Worm (Caenorhabditis elegans): ENCODE results near the gene fbxa-126.

DNA sequence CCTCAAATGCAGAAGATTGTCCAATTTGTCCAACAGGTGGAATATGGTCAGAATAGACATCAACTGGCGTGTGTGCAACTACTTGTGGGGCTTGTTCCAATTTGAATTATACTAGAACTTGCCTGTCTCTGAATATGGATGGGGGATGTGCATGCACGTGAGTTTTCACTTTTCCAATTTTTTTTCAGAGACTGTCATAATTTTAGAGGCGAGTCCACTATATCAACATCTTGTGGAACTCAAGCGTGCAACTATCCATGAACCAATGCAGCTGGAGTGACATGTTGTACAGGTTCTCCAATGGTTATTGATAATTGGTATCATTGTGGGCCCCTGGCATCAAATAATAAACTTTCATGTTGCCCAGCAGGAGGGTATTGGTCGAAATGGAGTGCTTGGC is 16.2 kb upstream of the fbxa-126 start, which contains the start of gene Y67A10A.2:
- TF ChIP-seq ama-1 (optimal IDR thresholded peaks at IDR 0.05) (no peak), nhr-11 (tag; optimal IDR thresholded peaks at IDR 0.05) (no peak), unc-39 (tag; optimal IDR thresholded peaks at IDR 0.05) (no peak), nhr-6 (tag; optimal IDR thresholded peaks at IDR 0.05) (no peak), aly-2 (tag; optimal IDR thresholded peaks at IDR 0.05) (no peak), fos-1 (tag; optimal IDR thresholded peaks at IDR 0.05) (no peak), mep-1 (tag; optimal IDR thresholded peaks at IDR 0.05) (no peak), nhr-237 (tag; optimal IDR thresholded peaks at IDR 0.05) (no peak)

Data from whole organism, L4 larva.